Worm (Caenorhabditis elegans) whole organism, midembryonic: Measurements from ENCODE around the gene sre-6.

Experiments
- T22C8.4 ChIP-seq: fragments of 200-800 bp; sonication (Bioruptor generic); IDR thresholded peaks from 2 replicates; pipeline ENCODE4 v1.3.6; 2022; ENCODE audit warnings: missing genetic modification characterization, missing compliant biosample characterization
- cog-1 ChIP-seq: sonication (generic microtip); optimal IDR thresholded peaks from 2 replicates; lab custom pipeline; 2016; ENCODE audit warnings: missing genetic modification characterization, missing compliant biosample characterization
- flt-1 ChIP-seq: fragments of 200-800 bp; sonication (Bioruptor generic); IDR thresholded peaks from 2 replicates; pipeline ENCODE4 v1.3.6; 2022; ENCODE audit warnings: missing genetic modification characterization, missing compliant biosample characterization
- klf-2 ChIP-seq: fragments of 200-800 bp; sonication (Bioruptor generic); conservative IDR thresholded peaks from 2 replicates; pipeline ENCODE4 v1.3.6; 2022; ENCODE audit warnings: missing genetic modification reagents, missing genetic modification characterization, missing compliant biosample characterization
- med-1 ChIP-seq: sonication (generic microtip); optimal IDR thresholded peaks from 2 replicates; lab custom pipeline; 2017; ENCODE audit warnings: missing genetic modification characterization, mild to moderate bottlenecking, missing compliant biosample characterization, antibody characterized with exemption, missing genetic modification reagents; ENCODE audit not compliant: insufficient read depth
- ref-1 ChIP-seq: fragments of 200-800 bp; sonication (Bioruptor generic); conservative IDR thresholded peaks from 2 replicates; pipeline ENCODE4 v1.3.6; 2022; ENCODE audit warnings: missing genetic modification reagents, missing genetic modification characterization, missing compliant biosample characterization
- tab-1 ChIP-seq: fragments of 200-800 bp; sonication (Bioruptor generic); IDR thresholded peaks from 2 replicates; pipeline ENCODE4 v1.3.6; 2022; ENCODE audit warnings: missing genetic modification characterization, missing compliant biosample characterization
- ztf-23 ChIP-seq: fragments of 200-800 bp; sonication (Bioruptor generic); IDR thresholded peaks from 2 replicates; pipeline ENCODE4 v1.3.6; 2022; ENCODE audit warnings: missing genetic modification reagents, missing genetic modification characterization, missing compliant biosample characterization
- ztf-29 ChIP-seq: fragments of 200-800 bp; sonication (Bioruptor generic); IDR thresholded peaks from 2 replicates; pipeline ENCODE4 v1.3.6; 2022; ENCODE audit warnings: missing genetic modification reagents, missing genetic modification characterization, missing compliant biosample characterization

The sre-6 gene

ce11 chrV:10762695-10763094, at the start of gene sre-6:
TSS of gene sre-6 (minus strand) at chrV:10762795.
- TF ChIP-seq cog-1 (tag; lab: Kevin White, UChicago) (no peak), med-1 (GFP tag; lab: Kevin White, UChicago) (no peak), flt-1 (GFP tag; lab: Robert Waterston, UW) (no peak), klf-2 (GFP tag; lab: Robert Waterston, UW) (no peak)

- TF ChIP-seq flt-1 (GFP tag; lab: Robert Waterston, UW) (no peak), tab-1 (GFP tag; lab: Robert Waterston, UW) (no peak), ztf-23 (GFP tag; lab: Robert Waterston, UW) (no peak), ztf-29 (GFP tag; lab: Robert Waterston, UW) (no peak), cog-1 (tag; lab: Kevin White, UChicago) (no peak), klf-2 (GFP tag; lab: Robert Waterston, UW) (no peak), med-1 (GFP tag; lab: Kevin White, UChicago) (no peak), ref-1 (GFP tag; lab: Robert Waterston, UW) (no peak), T22C8.4 (no peak)
Measured at ce11 chrV:10811763-10812162, 49.2 kb upstream of the sre-6 start, which contains the start of gene C29A12.22. TSS of gene C29A12.22 (plus strand) at chrV:10812063.

DNA sequence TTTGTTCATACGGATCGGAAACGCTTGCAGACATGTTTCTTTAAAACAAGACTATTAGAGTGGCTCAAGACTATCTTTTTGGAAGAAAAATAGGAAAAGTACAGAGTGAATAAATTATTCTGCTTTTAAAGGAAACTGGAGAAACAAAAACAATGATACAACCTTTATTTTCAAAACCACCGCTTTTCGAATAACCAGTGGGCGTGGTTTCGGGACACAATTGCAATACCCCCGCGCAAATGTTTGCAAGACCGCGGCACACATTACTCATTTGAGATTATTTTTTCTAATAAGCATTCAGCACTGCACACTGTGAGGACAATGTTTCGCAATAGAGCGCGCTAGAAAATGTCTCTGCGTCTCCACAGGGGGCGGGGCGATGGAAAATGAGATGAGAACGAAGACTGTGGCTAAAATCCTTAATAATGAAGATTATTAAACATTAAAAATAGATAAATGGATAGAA, 45.3 kb upstream of the sre-6 start, which contains the start of gene plrg-1:
Gene plrg-1, minus strand, starts transcription at position 51 of the 466 bp plus-strand sequence.
- TF ChIP-seq klf-2 (GFP tag; lab: Robert Waterston, UW) (peak; percentile 78), med-1 (GFP tag; lab: Kevin White, UChicago) (peak; percentile 90), cog-1 (tag; lab: Kevin White, UChicago) (peak; percentile 93), flt-1 (GFP tag; lab: Robert Waterston, UW) (peak; percentile 96), ztf-23 (GFP tag; lab: Robert Waterston, UW) (peak; percentile 92), tab-1 (GFP tag; lab: Robert Waterston, UW) (peak; percentile 92), T22C8.4 (peak; percentile 61; the same call in 1 of the 2 replicates), ref-1 (GFP tag; lab: Robert Waterston, UW) (peak; percentile 61), ztf-29 (GFP tag; lab: Robert Waterston, UW) (peak; percentile 83; the same call in 1 of the 2 replicates)

DNA sequence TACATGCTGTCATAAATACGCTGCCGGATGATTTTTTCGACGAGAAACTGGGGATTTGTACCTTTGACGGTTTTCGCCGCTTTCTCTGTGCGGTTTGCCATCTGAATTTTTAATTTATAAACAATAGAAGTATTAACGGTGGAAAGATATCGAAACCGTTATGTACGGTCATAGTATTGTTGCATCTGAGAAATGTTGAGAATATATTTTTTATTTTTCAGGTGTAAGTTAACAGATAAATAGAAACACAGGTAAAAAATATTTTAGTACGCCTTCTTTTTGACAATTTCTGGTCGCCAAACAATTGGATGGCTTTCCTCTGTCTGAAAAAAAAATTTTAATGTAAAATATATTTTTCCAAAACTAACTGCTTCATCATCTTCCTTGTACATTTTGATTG, 43.3 kb upstream of the sre-6 start, which contains the start of gene prp-38:
Gene prp-38, minus strand, starts transcription at position 101 of the 400 bp plus-strand sequence.
- TF ChIP-seq klf-2 (GFP tag; lab: Robert Waterston, UW) = no peak
- no peak for TF ChIP-seq ztf-23 (GFP tag; lab: Robert Waterston, UW)
- TF ChIP-seq T22C8.4 = no peak
- TF ChIP-seq tab-1 (GFP tag; lab: Robert Waterston, UW) = no peak
- TF ChIP-seq ztf-29 (GFP tag; lab: Robert Waterston, UW) = no peak
- TF ChIP-seq med-1 (GFP tag; lab: Kevin White, UChicago) = no peak
- TF ChIP-seq cog-1 (tag; lab: Kevin White, UChicago) = no peak
- TF ChIP-seq ref-1 (GFP tag; lab: Robert Waterston, UW) = no peak
- no peak for TF ChIP-seq flt-1 (GFP tag; lab: Robert Waterston, UW)

DNA sequence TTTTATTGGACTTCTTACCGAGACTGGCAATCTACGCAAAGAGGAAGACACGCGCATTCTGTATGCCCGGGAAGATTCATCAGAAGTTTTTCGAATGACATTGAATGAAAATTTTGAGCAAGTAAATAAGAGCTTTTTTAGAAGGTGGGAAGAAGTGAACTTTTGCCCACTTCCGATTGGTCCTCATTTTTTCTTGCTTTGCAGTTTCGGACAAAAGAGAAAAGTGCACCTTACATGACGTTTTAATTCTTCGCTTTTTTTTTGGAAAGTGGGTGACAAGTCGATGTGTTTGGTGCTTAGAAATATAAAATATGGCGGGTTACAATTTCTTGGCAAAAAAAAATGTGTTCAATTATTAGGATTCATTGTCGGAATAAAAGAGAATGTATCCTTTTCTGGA, 41.8 kb upstream of the sre-6 start, which contains the start of gene secs-1:
Gene secs-1, minus strand, starts transcription at position 101 of the 400 bp plus-strand sequence.
- TF ChIP-seq klf-2 (GFP tag; lab: Robert Waterston, UW) = no peak

DNA sequence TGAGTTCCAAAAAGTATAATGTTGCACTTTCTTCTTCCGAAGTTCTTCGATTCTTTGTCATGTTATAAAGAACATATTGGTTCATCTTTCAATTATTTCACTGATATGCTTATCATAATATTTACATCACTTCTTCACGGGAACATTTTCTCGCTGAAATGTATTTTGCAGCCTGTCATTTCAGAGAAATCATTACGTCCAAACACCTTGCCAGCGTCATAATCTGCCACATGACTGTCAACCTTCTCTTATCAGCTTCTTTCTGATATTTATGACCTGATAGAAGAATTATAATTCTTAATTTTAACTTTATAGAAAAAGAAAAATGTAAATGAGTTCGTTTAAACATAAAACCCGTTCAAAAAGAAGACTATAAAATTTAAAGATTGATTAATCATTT, 39.5 kb upstream of the sre-6 start:
- TF ChIP-seq med-1 (GFP tag; lab: Kevin White, UChicago) = no peak

DNA sequence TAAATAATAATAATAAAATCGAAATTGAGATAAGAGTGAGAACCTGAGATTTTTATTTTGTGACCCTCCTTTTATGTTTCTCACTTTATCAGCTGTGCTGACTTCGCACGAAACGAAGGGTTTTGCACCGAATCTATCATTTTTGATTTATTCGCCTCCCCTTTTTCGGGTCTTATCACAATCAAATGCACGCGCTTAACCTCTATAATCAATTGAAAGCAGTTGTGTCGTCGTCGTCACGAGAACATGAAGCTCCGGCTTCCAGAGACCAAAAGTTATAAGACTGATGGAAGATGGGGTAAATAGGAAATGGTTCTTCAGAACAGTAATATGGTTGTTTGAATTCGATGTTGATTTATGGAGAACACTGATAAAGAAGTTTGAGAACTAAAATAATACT, 38.6 kb upstream of the sre-6 start, which contains the start of gene D1054.18:
Gene D1054.18, minus strand, starts transcription at position 45 of the 400 bp plus-strand sequence.
- TF ChIP-seq ztf-29 (GFP tag; lab: Robert Waterston, UW) = no peak
- TF ChIP-seq tab-1 (GFP tag; lab: Robert Waterston, UW) = no peak
- no peak for TF ChIP-seq cog-1 (tag; lab: Kevin White, UChicago)
- TF ChIP-seq T22C8.4 = no peak
- no peak for TF ChIP-seq flt-1 (GFP tag; lab: Robert Waterston, UW)
- no peak for TF ChIP-seq med-1 (GFP tag; lab: Kevin White, UChicago)
- TF ChIP-seq klf-2 (GFP tag; lab: Robert Waterston, UW) = no peak
- no peak for TF ChIP-seq ztf-23 (GFP tag; lab: Robert Waterston, UW)
- no peak for TF ChIP-seq ref-1 (GFP tag; lab: Robert Waterston, UW)

- TF ChIP-seq ztf-29 (GFP tag; lab: Robert Waterston, UW) (no peak), med-1 (GFP tag; lab: Kevin White, UChicago) (no peak), cog-1 (tag; lab: Kevin White, UChicago) (no peak), klf-2 (GFP tag; lab: Robert Waterston, UW) (no peak), ref-1 (GFP tag; lab: Robert Waterston, UW) (no peak), ztf-23 (GFP tag; lab: Robert Waterston, UW) (no peak), tab-1 (GFP tag; lab: Robert Waterston, UW) (no peak), T22C8.4 (no peak), flt-1 (GFP tag; lab: Robert Waterston, UW) (no peak)
Measured at ce11 chrV:10798090-10798489, 35.5 kb upstream of the sre-6 start, which contains the start of gene srh-184. TSS of gene srh-184 (minus strand) at chrV:10798190.

ce11 chrV:10795494-10795893, 32.9 kb upstream of the sre-6 start, which contains the start of gene D1054.19:
TSS of gene D1054.19 (plus strand) at chrV:10795794.
- TF ChIP-seq ref-1 (GFP tag; lab: Robert Waterston, UW) = no peak
- no peak for TF ChIP-seq ztf-23 (GFP tag; lab: Robert Waterston, UW)
- TF ChIP-seq tab-1 (GFP tag; lab: Robert Waterston, UW) = no peak
- no peak for TF ChIP-seq T22C8.4
- TF ChIP-seq med-1 (GFP tag; lab: Kevin White, UChicago) = no peak
- no peak for TF ChIP-seq cog-1 (tag; lab: Kevin White, UChicago)
- no peak for TF ChIP-seq ztf-29 (GFP tag; lab: Robert Waterston, UW)
- TF ChIP-seq klf-2 (GFP tag; lab: Robert Waterston, UW) = no peak
- TF ChIP-seq flt-1 (GFP tag; lab: Robert Waterston, UW) = no peak
